Fruit fly (Drosophila melanogaster) whole organism, embryonic: ENCODE measurements around the gene CG42585.

ENCODE experiments used
- Antp ChIP-seq: fragments of 200-800 bp; sonication (Bioruptor generic); optimal IDR thresholded peaks from 3 replicates; lab custom pipeline; 2016; ENCODE audit warnings: missing biosample characterization, missing genetic modification characterization
- CG11093 ChIP-seq: fragments of 200-800 bp; sonication (Bioruptor generic); IDR thresholded peaks from 3 replicates; pipeline ENCODE4 v1.3.6; 2022; ENCODE audit warnings: missing biosample characterization, missing genetic modification characterization
- CG12744 ChIP-seq: fragments of 200-800 bp; sonication (Bioruptor generic); optimal IDR thresholded peaks from 2 replicates; lab custom pipeline; 2016; ENCODE audit warnings: missing biosample characterization, missing genetic modification characterization
- CG12769 ChIP-seq: fragments of 200-800 bp; sonication (Bioruptor generic); optimal IDR thresholded peaks from 2 replicates; lab custom pipeline; 2019; ENCODE audit warnings: missing biosample characterization, mild to moderate bottlenecking, missing genetic modification characterization, moderate library complexity
- CG13287 ChIP-seq: fragments of 200-800 bp; sonication (Bioruptor generic); IDR thresholded peaks from 2 replicates; pipeline ENCODE4 v1.3.6; 2022; ENCODE audit warnings: missing biosample characterization, missing genetic modification characterization; ENCODE audit not compliant: partially characterized antibody
- CG13296 ChIP-seq: fragments of 200-800 bp; sonication (Bioruptor generic); optimal IDR thresholded peaks from 3 replicates; lab custom pipeline; 2018; ENCODE audit warnings: missing biosample characterization, mild to moderate bottlenecking, missing genetic modification characterization
- CG13775 ChIP-seq: fragments of 200-800 bp; sonication (Bioruptor generic); optimal IDR thresholded peaks from 3 replicates; lab custom pipeline; 2017; ENCODE audit warnings: missing biosample characterization, mild to moderate bottlenecking, missing genetic modification characterization
- CG14965 ChIP-seq: fragments of 200-800 bp; sonication (Bioruptor generic); optimal IDR thresholded peaks from 2 replicates; lab custom pipeline; 2016; ENCODE audit warnings: missing biosample characterization, missing genetic modification characterization, borderline replicate concordance
- CG15514 ChIP-seq: fragments of 200-800 bp; sonication (Bioruptor generic); optimal IDR thresholded peaks from 3 replicates; lab custom pipeline; 2017; ENCODE audit warnings: missing biosample characterization, missing genetic modification characterization, mild to moderate bottlenecking, moderate library complexity, missing genetic modification reagents
- CG16813 ChIP-seq: fragments of 200-800 bp; sonication (Bioruptor generic); IDR thresholded peaks from 3 replicates; pipeline ENCODE4 v1.3.6; 2022; ENCODE audit warnings: missing biosample characterization, missing genetic modification characterization; ENCODE audit not compliant: partially characterized antibody
- CG31441 ChIP-seq: fragments of 200-800 bp; sonication (Bioruptor generic); IDR thresholded peaks from 2 replicates; pipeline ENCODE4 v1.3.6; 2022; ENCODE audit warnings: missing biosample characterization, missing genetic modification characterization
- CG3838 ChIP-seq: fragments of 200-800 bp; sonication (Bioruptor generic); optimal IDR thresholded peaks from 3 replicates; lab custom pipeline; 2016; ENCODE audit warnings: missing biosample characterization, missing genetic modification characterization
- CG6791 ChIP-seq: fragments of 200-800 bp; sonication (Bioruptor generic); IDR thresholded peaks from 3 replicates; pipeline ENCODE4 v1.3.6; 2022; ENCODE audit warnings: missing biosample characterization, missing genetic modification characterization; ENCODE audit not compliant: partially characterized antibody
- CG7745 ChIP-seq: fragments of 200-800 bp; sonication (Bioruptor generic); optimal IDR thresholded peaks from 2 replicates; lab custom pipeline; 2018; ENCODE audit warnings: missing biosample characterization, mild to moderate bottlenecking, missing genetic modification characterization, moderate library complexity
- D19A ChIP-seq: fragments of 200-800 bp; optimal IDR thresholded peaks from 3 replicates; lab custom pipeline; 2019; ENCODE audit warnings: missing biosample characterization, mild to moderate bottlenecking, missing genetic modification characterization, moderate library complexity
- Dip3 ChIP-seq: fragments of 200-800 bp; sonication (Bioruptor generic); optimal IDR thresholded peaks from 3 replicates; lab custom pipeline; 2016; ENCODE audit warnings: missing biosample characterization, missing genetic modification characterization
- Ets65A ChIP-seq: fragments of 200-800 bp; sonication (Bioruptor generic); peaks from one replicate; lab custom pipeline; 2016; ENCODE audit warnings: missing biosample characterization, missing genetic modification characterization
- Gug ChIP-seq: fragments of 200-800 bp; sonication (Bioruptor generic); IDR thresholded peaks from 4 replicates; pipeline ENCODE4 v1.3.6; 2022; ENCODE audit warnings: missing biosample characterization, missing genetic modification characterization
- Hr78 ChIP-seq, 2 experiments: fragments of 200-800 bp in 1 of 2; fragments of >200 bp in 1 of 2; sonication (Bioruptor generic) in 1 of 2; optimal IDR thresholded peaks; 2 replicates each; lab custom pipeline; 2017 to 2019; ENCODE audit warnings: missing biosample characterization in 2 of 2, missing genetic modification characterization in 2 of 2, mild to moderate bottlenecking in 1 of 2, moderate library complexity in 1 of 2
- Jarid2 ChIP-seq: fragments of 200-800 bp; sonication (Bioruptor generic); optimal IDR thresholded peaks from 3 replicates; lab custom pipeline; 2017; ENCODE audit warnings: mild to moderate bottlenecking, missing biosample characterization, missing genetic modification reagents, missing genetic modification characterization
- Oaz ChIP-seq: fragments of 200-800 bp; sonication (Bioruptor generic); IDR thresholded peaks from 2 replicates; pipeline ENCODE4 v1.3.6; 2022; ENCODE audit warnings: missing biosample characterization, missing genetic modification characterization
- Oli ChIP-seq: fragments of 200-800 bp; sonication (Bioruptor generic); optimal IDR thresholded peaks from 2 replicates; lab custom pipeline; 2018; ENCODE audit warnings: missing biosample characterization, mild to moderate bottlenecking, missing genetic modification characterization, moderate library complexity
- Rx ChIP-seq: fragments of 200-800 bp; sonication (Bioruptor generic); IDR thresholded peaks from 2 replicates; pipeline ENCODE4 v1.3.6; 2022; ENCODE audit warnings: missing biosample characterization, missing genetic modification characterization
- Sin3A ChIP-seq: fragments of >200 bp; optimal IDR thresholded peaks from 2 replicates; lab custom pipeline; 2018
- Sox100B ChIP-seq: fragments of 200-800 bp; sonication (Bioruptor generic); optimal IDR thresholded peaks from 3 replicates; lab custom pipeline; 2018; ENCODE audit warnings: missing biosample characterization, mild to moderate bottlenecking, missing genetic modification characterization
- Taf1 ChIP-seq: fragments of 200-800 bp; sonication (Bioruptor generic); IDR thresholded peaks from 2 replicates; pipeline ENCODE4 v1.3.6; 2022; ENCODE audit warnings: missing biosample characterization, missing genetic modification characterization
- Xrp1 ChIP-seq: fragments of 200-800 bp; sonication (Bioruptor generic); IDR thresholded peaks from 2 replicates; pipeline ENCODE4 v1.3.6; 2022; ENCODE audit warnings: missing biosample characterization, missing genetic modification characterization
- abd-A ChIP-seq: fragments of 200-800 bp; sonication (Bioruptor generic); optimal IDR thresholded peaks from 3 replicates; lab custom pipeline; 2019; ENCODE audit warnings: missing biosample characterization, mild to moderate bottlenecking, missing genetic modification characterization, moderate library complexity
- ase ChIP-seq: fragments of 200-800 bp; sonication (Bioruptor generic); IDR thresholded peaks from 3 replicates; pipeline ENCODE4 v1.3.6; 2022; ENCODE audit warnings: missing biosample characterization, missing genetic modification characterization
- ato ChIP-seq: fragments of 200-800 bp; sonication (Bioruptor generic); IDR thresholded peaks from 2 replicates; pipeline ENCODE4 v1.3.6; 2022; ENCODE audit warnings: missing biosample characterization, missing genetic modification characterization; ENCODE audit not compliant: partially characterized antibody
- az2 ChIP-seq: fragments of 200-800 bp; sonication (Bioruptor generic); optimal IDR thresholded peaks from 3 replicates; lab custom pipeline; 2016; ENCODE audit warnings: missing biosample characterization, missing genetic modification characterization
- bigmax ChIP-seq: fragments of 200-800 bp; sonication (Bioruptor generic); optimal IDR thresholded peaks from 2 replicates; lab custom pipeline; 2018; ENCODE audit warnings: missing biosample characterization, mild to moderate bottlenecking, missing genetic modification characterization
- ci ChIP-seq: fragments of 200-800 bp; sonication (Bioruptor generic); IDR thresholded peaks from 3 replicates; pipeline ENCODE4 v1.3.6; 2022; ENCODE audit warnings: missing biosample characterization, missing genetic modification characterization
- crol ChIP-seq: fragments of 200-800 bp; sonication (Bioruptor generic); IDR thresholded peaks from 2 replicates; pipeline ENCODE4 v1.3.6; 2022; ENCODE audit warnings: missing biosample characterization, missing genetic modification characterization
- dan ChIP-seq: fragments of 200-800 bp; sonication (Bioruptor generic); IDR thresholded peaks from 2 replicates; pipeline ENCODE4 v1.3.6; 2022; ENCODE audit warnings: missing biosample characterization, missing genetic modification characterization
- fd102C ChIP-seq: fragments of 200-800 bp; sonication (Bioruptor generic); optimal IDR thresholded peaks from 2 replicates; lab custom pipeline; 2018; ENCODE audit warnings: missing biosample characterization, mild to moderate bottlenecking, missing genetic modification characterization, moderate library complexity
- ftz-f1 ChIP-seq: fragments of 200-800 bp; sonication (Bioruptor generic); optimal IDR thresholded peaks from 2 replicates; lab custom pipeline; 2016; ENCODE audit warnings: missing biosample characterization, missing genetic modification characterization
- gcm ChIP-seq: fragments of 200-800 bp; sonication (Bioruptor generic); optimal IDR thresholded peaks from 2 replicates; lab custom pipeline; 2019; ENCODE audit warnings: missing biosample characterization, mild to moderate bottlenecking, missing genetic modification characterization, moderate library complexity
- h ChIP-seq: fragments of >200 bp; optimal IDR thresholded peaks from 2 replicates; lab custom pipeline; 2017
- hb ChIP-seq: fragments of 200-800 bp; sonication (Bioruptor generic); IDR thresholded peaks from 3 replicates; pipeline ENCODE4 v1.3.6; 2022; ENCODE audit warnings: missing biosample characterization, missing genetic modification characterization; ENCODE audit not compliant: partially characterized antibody
- kay ChIP-seq: fragments of 200-800 bp; sonication (Bioruptor generic); optimal IDR thresholded peaks from 2 replicates; lab custom pipeline; 2016; ENCODE audit warnings: missing biosample characterization, missing genetic modification characterization
- nau ChIP-seq: fragments of 200-800 bp; sonication (Bioruptor generic); optimal IDR thresholded peaks from 3 replicates; lab custom pipeline; 2017; ENCODE audit warnings: missing biosample characterization, mild to moderate bottlenecking, missing genetic modification characterization, missing genetic modification reagents
- onecut ChIP-seq: fragments of 200-800 bp; sonication (Bioruptor generic); IDR thresholded peaks from 2 replicates; pipeline ENCODE4 v1.3.6; 2022; ENCODE audit warnings: missing biosample characterization, missing genetic modification characterization
- org-1 ChIP-seq: fragments of 200-800 bp; sonication (Bioruptor generic); optimal IDR thresholded peaks from 2 replicates; lab custom pipeline; 2017; ENCODE audit warnings: missing biosample characterization, missing genetic modification characterization
- pb ChIP-seq: fragments of 200-800 bp; sonication (Bioruptor generic); optimal IDR thresholded peaks from 3 replicates; lab custom pipeline; 2016; ENCODE audit warnings: missing biosample characterization, missing genetic modification characterization
- salm ChIP-seq: fragments of 200-800 bp; sonication (Bioruptor generic); optimal IDR thresholded peaks from 2 replicates; lab custom pipeline; 2018; ENCODE audit warnings: missing biosample characterization, mild to moderate bottlenecking, missing genetic modification characterization
- sd ChIP-seq: fragments of 200-800 bp; sonication (Bioruptor generic); optimal IDR thresholded peaks from 3 replicates; lab custom pipeline; 2018; ENCODE audit warnings: missing biosample characterization, mild to moderate bottlenecking, missing genetic modification characterization, moderate library complexity
- sim ChIP-seq: fragments of 200-800 bp; sonication (Bioruptor generic); IDR thresholded peaks from 2 replicates; pipeline ENCODE4 v1.3.6; 2022; ENCODE audit warnings: missing biosample characterization, missing genetic modification characterization
- tna ChIP-seq: fragments of 200-800 bp; sonication (Bioruptor generic); IDR thresholded peaks from 2 replicates; pipeline ENCODE4 v1.3.6; 2022; ENCODE audit warnings: missing biosample characterization, missing genetic modification characterization; ENCODE audit not compliant: partially characterized antibody
- tup ChIP-seq: fragments of 200-800 bp; sonication (Bioruptor generic); optimal IDR thresholded peaks from 2 replicates; lab custom pipeline; 2016; ENCODE audit warnings: missing biosample characterization, mild to moderate bottlenecking, missing genetic modification characterization, moderate library complexity
- unpg ChIP-seq: fragments of 200-800 bp; sonication (Bioruptor generic); optimal IDR thresholded peaks from 3 replicates; lab custom pipeline; 2018; ENCODE audit warnings: missing biosample characterization, mild to moderate bottlenecking, missing genetic modification characterization, moderate library complexity

The CG42585 gene

dm6 chr2L:14699501-14700077, 40.1 kb upstream of the CG42585 start (continued):
- no peak for TF ChIP-seq CG13296 (GFP tag; lab: Kevin White, UChicago)
- no peak for TF ChIP-seq az2 (GFP tag; lab: Kevin White, UChicago)
- no peak for TF ChIP-seq onecut (GFP tag; lab: Robert Waterston, UW)
- TF ChIP-seq Dip3 (GFP tag; lab: Kevin White, UChicago) = no peak
- TF ChIP-seq ase (GFP tag; lab: Robert Waterston, UW) = no peak
- TF ChIP-seq sim (GFP tag; lab: Robert Waterston, UW) = no peak
- 0 out of 3 replicates have a peak, but pooled peaks have one; percentile 17 for TF ChIP-seq ci
- no peak for TF ChIP-seq h (lab: Kevin White, UChicago)
- peak; percentile 63 for TF ChIP-seq sd (tag; lab: Kevin White, UChicago)
- no peak for TF ChIP-seq fd102C (GFP tag; lab: Kevin White, UChicago)
- TF ChIP-seq abd-A (tag; lab: Kevin White, UChicago) = peak; percentile 67
- TF ChIP-seq CG12769 (tag; lab: Kevin White, UChicago) = peak; percentile 36
- peak; percentile 17 for TF ChIP-seq salm (tag; lab: Kevin White, UChicago)
- no peak for TF ChIP-seq CG15514 (GFP tag; lab: Kevin White, UChicago)
- TF ChIP-seq CG7745 (tag; lab: Kevin White, UChicago) = no peak
- no peak for TF ChIP-seq CG13775 (GFP tag; lab: Kevin White, UChicago)
- TF ChIP-seq CG13287 (GFP tag; lab: Robert Waterston, UW) = no peak
- TF ChIP-seq Oaz (GFP tag; lab: Robert Waterston, UW) = no peak
- no peak for TF ChIP-seq ftz-f1 (GFP tag; lab: Kevin White, UChicago)
- TF ChIP-seq dan (GFP tag; lab: Robert Waterston, UW) = no peak
- no peak for TF ChIP-seq hb (GFP tag; lab: Robert Waterston, UW)
- peak; percentile 30 for TF ChIP-seq nau (GFP tag; lab: Kevin White, UChicago)
- TF ChIP-seq CG14965 (GFP tag; lab: Kevin White, UChicago) = no peak
- no peak for TF ChIP-seq D19A
- TF ChIP-seq tup (GFP tag; lab: Kevin White, UChicago) = no peak
- no peak for TF ChIP-seq bigmax
- TF ChIP-seq Hr78 (GFP tag; optimal IDR thresholded peaks at IDR 0.05; lab: Kevin White, UChicago) = peak in 1 of 2 experiments; percentile 10
- TF ChIP-seq Taf1 = no peak
- TF ChIP-seq org-1 (GFP tag; lab: Kevin White, UChicago) = no peak
- no peak for TF ChIP-seq Rx (GFP tag; lab: Robert Waterston, UW)
- TF ChIP-seq CG11093 (GFP tag; lab: Robert Waterston, UW) = no peak
- no peak for TF ChIP-seq unpg (GFP tag; lab: Kevin White, UChicago)
- no peak for TF ChIP-seq CG31441
- TF ChIP-seq CG6791 (GFP tag; lab: Robert Waterston, UW) = no peak
- no peak for TF ChIP-seq CG16813 (GFP tag; lab: Robert Waterston, UW)
- no peak for TF ChIP-seq tna (GFP tag; lab: Robert Waterston, UW)
- TF ChIP-seq Xrp1 (GFP tag; lab: Robert Waterston, UW) = no peak
- no peak for TF ChIP-seq Sox100B (GFP tag; lab: Kevin White, UChicago)
- TF ChIP-seq Gug (GFP tag; lab: Robert Waterston, UW) = no peak
- TF ChIP-seq CG12744 (GFP tag; lab: Kevin White, UChicago) = no peak
- no peak for TF ChIP-seq Sin3A (lab: Kevin White, UChicago)
- TF ChIP-seq Jarid2 (GFP tag; lab: Kevin White, UChicago) = no peak
- TF ChIP-seq crol (GFP tag; lab: Robert Waterston, UW) = peak; percentile 68
- TF ChIP-seq ato (GFP tag; lab: Robert Waterston, UW) = no peak
- TF ChIP-seq Oli (tag; lab: Kevin White, UChicago) = no peak
- no peak for TF ChIP-seq Antp
- no peak for TF ChIP-seq gcm (GFP tag; lab: Kevin White, UChicago)
- no peak for TF ChIP-seq pb (GFP tag; lab: Kevin White, UChicago)
- no peak for TF ChIP-seq kay
- TF ChIP-seq Ets65A = peak; percentile 16
- TF ChIP-seq CG3838 (GFP tag; lab: Kevin White, UChicago) = no peak
